Worm (Caenorhabditis elegans): ENCODE results near the gene egl-5.
"Not testable (repeated sequence)": the region's sequence is repeated elsewhere in the genome, so short reads cannot be mapped to it uniquely, and the experiment has no call there.

Gene egl-5

DNA sequence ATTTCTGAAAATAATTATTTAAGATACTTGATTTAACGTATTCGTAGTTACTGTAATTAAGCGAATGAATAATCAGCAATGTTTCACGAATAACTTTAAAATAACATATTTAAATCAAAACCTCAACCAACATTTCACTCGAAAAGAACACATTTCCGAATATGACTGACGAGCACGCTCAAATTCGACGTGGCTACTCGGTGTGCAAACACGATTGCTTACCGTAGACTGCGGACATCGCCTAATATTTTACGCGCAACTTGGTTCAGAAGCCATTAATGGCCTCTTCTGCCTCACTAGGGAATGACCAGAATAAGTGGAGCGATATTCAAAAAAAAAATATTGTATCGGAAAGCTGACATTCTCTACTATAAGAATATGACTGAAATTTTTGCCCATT, 44.2 kb upstream of the egl-5 start, which contains the start of gene snu-23:
Gene snu-23 (minus strand): TSS at position 156 of the 400 bp plus-strand sequence.
- peak; percentile 44 to 78 for TF ChIP-seq let-607 (tag; optimal IDR thresholded peaks at IDR 0.05)
- no peak for TF ChIP-seq D2030.7 (GFP tag; IDR thresholded peaks at IDR 0.05)
- TF ChIP-seq lsl-1 (GFP tag; optimal IDR thresholded peaks at IDR 0.05), result peak; percentile 38
- no peak for TF ChIP-seq mxl-1 (tag; optimal IDR thresholded peaks at IDR 0.05)
- no peak for TF ChIP-seq sptf-2 (GFP tag; optimal IDR thresholded peaks at IDR 0.05)
- TF ChIP-seq lin-35 (GFP tag; optimal IDR thresholded peaks at IDR 0.05), result no peak
- TF ChIP-seq madf-3 (GFP tag; IDR thresholded peaks at IDR 0.05), result 0 out of 2 replicates have a peak, but pooled peaks have one; percentile 48
- TF ChIP-seq B0261.1 (tag; optimal IDR thresholded peaks at IDR 0.05), result peak; percentile 42
- no peak for TF ChIP-seq snpc-3.4 (tag; optimal IDR thresholded peaks at IDR 0.05)
- 0 out of 2 replicates have a peak, but pooled peaks have one; percentile 18 for TF ChIP-seq attf-3 (GFP tag; conservative IDR thresholded peaks at IDR 0.05)
- peak; percentile 47; the same call in 1 of the 2 replicates for TF ChIP-seq dox-1 (GFP tag; IDR thresholded peaks at IDR 0.05)
- peak; percentile 44; the same call in 1 of the 2 replicates for TF ChIP-seq hmg-1.2 (GFP tag; IDR thresholded peaks at IDR 0.05)
- no peak for TF ChIP-seq rpc-1 (optimal IDR thresholded peaks at IDR 0.05)
- TF ChIP-seq rpc-1 (tag; optimal IDR thresholded peaks at IDR 0.05), result peak; percentile 32
- peak; percentile 5 for TF ChIP-seq ztf-18 (tag; optimal IDR thresholded peaks at IDR 0.05)
- TF ChIP-seq F37B4.10 (GFP tag; IDR thresholded peaks at IDR 0.05), result no peak
- peak; percentile 47 for TF ChIP-seq tbp1 (GFP tag; optimal IDR thresholded peaks at IDR 0.05)

DNA sequence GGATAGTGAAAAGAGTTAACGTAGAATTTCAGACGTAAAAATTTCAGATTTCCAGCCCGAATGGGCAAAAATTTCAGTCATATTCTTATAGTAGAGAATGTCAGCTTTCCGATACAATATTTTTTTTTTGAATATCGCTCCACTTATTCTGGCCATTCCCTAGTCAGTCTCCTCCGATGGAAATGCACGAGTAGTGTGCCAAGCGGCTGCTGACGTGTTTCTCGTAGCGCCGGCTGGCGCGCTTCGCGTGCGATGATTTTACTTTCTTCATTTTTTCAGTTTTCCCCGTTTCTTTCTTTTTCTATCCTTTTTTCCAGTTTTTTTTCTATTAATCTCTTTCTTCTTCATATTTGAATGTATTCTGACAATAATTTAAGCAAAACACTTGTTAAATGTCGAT, 43.2 kb upstream of the egl-5 start:
- TF ChIP-seq ekl-4 (GFP tag; IDR thresholded peaks at IDR 0.05) (peak; percentile 64), attf-3 (GFP tag; conservative IDR thresholded peaks at IDR 0.05) (peak; percentile 77), lin-54 (GFP tag; optimal IDR thresholded peaks at IDR 0.05) (peak; percentile 53), Y53G8AR.9 (GFP tag; conservative IDR thresholded peaks at IDR 0.05) (peak; percentile 90), lin-40 (tag; optimal IDR thresholded peaks at IDR 0.05) (peak; percentile 34), F33H1.4 (GFP tag; IDR thresholded peaks at IDR 0.05) (peak; percentile 62), mcd-1 (GFP tag; IDR thresholded peaks at IDR 0.05) (peak; percentile 87), cebp-1 (tag; optimal IDR thresholded peaks at IDR 0.05) (peak; percentile 59), rpc-1 (optimal IDR thresholded peaks at IDR 0.05) (peak; percentile 5), rpc-1 (tag; optimal IDR thresholded peaks at IDR 0.05) (peak; percentile 64), tbp1 (GFP tag; optimal IDR thresholded peaks at IDR 0.05) (peak; percentile 66), rcor-1 (GFP tag; IDR thresholded peaks at IDR 0.05) (peak; percentile 70), ztf-18 (tag; optimal IDR thresholded peaks at IDR 0.05) (peak; percentile 94), nfyb-1 (GFP tag; IDR thresholded peaks at IDR 0.05) (peak; percentile 77), B0261.1 (tag; optimal IDR thresholded peaks at IDR 0.05) (peak; percentile 62), Y56A3A.18 (GFP tag; IDR thresholded peaks at IDR 0.05) (peak; percentile 55; the same call in 1 of the 2 replicates), D2030.7 (GFP tag; IDR thresholded peaks at IDR 0.05) (peak; percentile 70), Y95B8A.8 (GFP tag; IDR thresholded peaks at IDR 0.05) (peak; percentile 74), hmg-20 (GFP tag; IDR thresholded peaks at IDR 0.05) (0 out of 2 replicates have a peak, but pooled peaks have one; percentile 9), ceh-91 (GFP tag; IDR thresholded peaks at IDR 0.05) (0 out of 2 replicates have a peak, but pooled peaks have one; percentile 17), let-607 (tag; optimal IDR thresholded peaks at IDR 0.05) (peak in 1 of 2 experiments; percentile 5), dox-1 (GFP tag; IDR thresholded peaks at IDR 0.05) (peak; percentile 91), lsl-1 (GFP tag; optimal IDR thresholded peaks at IDR 0.05) (peak; percentile 34), hmg-1.2 (GFP tag; IDR thresholded peaks at IDR 0.05) (peak; percentile 47), nhr-80 (tag; optimal IDR thresholded peaks at IDR 0.05) (peak; percentile 3), C17E4.6 (GFP tag; IDR thresholded peaks at IDR 0.05) (peak; percentile 57; the same call in 1 of the 2 replicates), pbrm-1 (GFP tag; IDR thresholded peaks at IDR 0.05) (peak; percentile 82), attf-5 (GFP tag; optimal IDR thresholded peaks at IDR 0.05) (peak; percentile 32), B0336.3 (GFP tag; IDR thresholded peaks at IDR 0.05) (0 out of 2 replicates have a peak, but pooled peaks have one; percentile 27), madf-6 (GFP tag; IDR thresholded peaks at IDR 0.05) (peak; percentile 61), hsf-1 (GFP tag; IDR thresholded peaks at IDR 0.05) (peak; percentile 60; the same call in 1 of the 2 replicates), madf-3 (GFP tag; IDR thresholded peaks at IDR 0.05) (peak; percentile 67; the same call in 1 of the 2 replicates)
- TF ChIP-seq cebp-1 (GFP tag; IDR thresholded peaks at IDR 0.05), result not testable (repeated sequence)

Data from whole organism, young adult.